In the genomic region with DNA sequence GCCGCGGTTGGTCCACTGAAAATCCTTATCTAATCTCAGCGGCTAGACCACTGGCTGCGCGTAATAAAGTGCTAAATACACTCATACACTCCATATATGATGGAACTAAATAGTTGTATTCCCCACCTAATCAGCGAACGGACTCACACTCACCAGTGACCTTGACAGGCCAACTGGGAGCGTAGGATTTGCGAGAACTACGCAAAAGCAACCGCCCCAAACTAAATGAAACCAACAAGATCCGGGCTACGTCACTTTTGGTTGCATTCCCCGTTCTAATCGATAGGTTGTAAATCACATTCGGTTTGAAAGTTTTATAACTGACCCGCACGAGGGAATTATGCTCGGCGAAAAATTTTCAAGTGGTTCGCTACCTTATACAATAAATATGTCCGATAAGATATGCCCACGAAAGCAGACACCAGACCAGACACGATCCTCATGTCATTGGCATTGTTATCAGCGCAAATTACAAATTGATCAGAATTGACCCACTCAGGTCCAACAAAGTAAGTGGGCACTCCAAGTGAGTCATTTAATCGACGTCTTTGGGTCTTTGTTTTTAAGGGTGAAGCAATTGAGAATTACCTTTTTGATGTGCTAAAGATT, we compare ENCODE assay signal across 1 fruit fly cellular context.
A peak's percentile ranks its signal among the peaks of the same experiment; 100 is the strongest.
TF ChIP-seq lines count a peak whose summit lies in the region.

No protein-coding gene starts in this region.

TF ChIP-seq in whole organism, embryonic, 481 proteins besides CTCF, POLR2A, EP300 and RAD21 (continued from another document and continues in another):
- no peak for TF ChIP-seq CG17361 (GFP tag; IDR thresholded peaks at IDR 0.05; lab: Robert Waterston, UW)
- TF ChIP-seq nerfin-2 (GFP tag; IDR thresholded peaks at IDR 0.05; lab: Robert Waterston, UW; ENCODE audit: partially characterized antibody) = no peak
- no peak for TF ChIP-seq CoRest (tag; optimal IDR thresholded peaks at IDR 0.05; lab: Kevin White, UChicago)
- TF ChIP-seq CG7963 (GFP tag; IDR thresholded peaks at IDR 0.05; lab: Robert Waterston, UW; ENCODE audit: partially characterized antibody) = no peak
- TF ChIP-seq usp (GFP tag; optimal IDR thresholded peaks at IDR 0.05; lab: Kevin White, UChicago) = no peak
- TF ChIP-seq hbn (GFP tag; IDR thresholded peaks at IDR 0.05; lab: Robert Waterston, UW; ENCODE audit: partially characterized antibody) = no peak
- no peak for TF ChIP-seq Rx (GFP tag; IDR thresholded peaks at IDR 0.05; lab: Robert Waterston, UW)
- no peak for TF ChIP-seq MESR4 (GFP tag; optimal IDR thresholded peaks at IDR 0.05; lab: Kevin White, UChicago)
- TF ChIP-seq wdn (GFP tag; IDR thresholded peaks at IDR 0.05; lab: Robert Waterston, UW) = no peak
- TF ChIP-seq CG31224 (GFP tag; IDR thresholded peaks at IDR 0.05; lab: Robert Waterston, UW) = peak; percentile 74
- TF ChIP-seq crol (GFP tag; IDR thresholded peaks at IDR 0.05; lab: Robert Waterston, UW) = no peak
- peak; percentile 64 for TF ChIP-seq CG34376 (GFP tag; optimal IDR thresholded peaks at IDR 0.05; lab: Kevin White, UChicago)
- no peak for TF ChIP-seq Antp (GFP tag; optimal IDR thresholded peaks at IDR 0.05; lab: Kevin White, UChicago)
- no peak for TF ChIP-seq insv (GFP tag; optimal IDR thresholded peaks at IDR 0.05; lab: Kevin White, UChicago)
- TF ChIP-seq cad (GFP tag; optimal IDR thresholded peaks at IDR 0.05; lab: Kevin White, UChicago) = no peak
- TF ChIP-seq Optix (GFP tag; IDR thresholded peaks at IDR 0.05; lab: Robert Waterston, UW) = no peak
- no peak for TF ChIP-seq bbx (GFP tag; IDR thresholded peaks at IDR 0.05; lab: Robert Waterston, UW; ENCODE audit: partially characterized antibody)
- TF ChIP-seq dysf (GFP tag; IDR thresholded peaks at IDR 0.05; lab: Robert Waterston, UW) = no peak
- no peak for TF ChIP-seq inv (GFP tag; IDR thresholded peaks at IDR 0.05; lab: Robert Waterston, UW; ENCODE audit: partially characterized antibody)
- no peak for TF ChIP-seq ewg (GFP tag; optimal IDR thresholded peaks at IDR 0.05; lab: Kevin White, UChicago)
- no peak for TF ChIP-seq ftz-f1 (GFP tag; optimal IDR thresholded peaks at IDR 0.05; lab: Kevin White, UChicago)
- peak; percentile 98 for TF ChIP-seq exex (tag; optimal IDR thresholded peaks at IDR 0.05; lab: Kevin White, UChicago)
- TF ChIP-seq ttk (GFP tag; IDR thresholded peaks at IDR 0.05; lab: Robert Waterston, UW) = no peak
- no peak for TF ChIP-seq CG17912 (GFP tag; optimal IDR thresholded peaks at IDR 0.05; lab: Kevin White, UChicago)
- no peak for TF ChIP-seq CG34422 (GFP tag; IDR thresholded peaks at IDR 0.05; lab: Robert Waterston, UW)
- TF ChIP-seq lov (optimal IDR thresholded peaks at IDR 0.05; lab: Kevin White, UChicago) = no peak
- TF ChIP-seq lov (GFP tag; IDR thresholded peaks at IDR 0.05; lab: Robert Waterston, UW) = no peak
- no peak for TF ChIP-seq tna (GFP tag; IDR thresholded peaks at IDR 0.05; lab: Robert Waterston, UW; ENCODE audit: partially characterized antibody)
- TF ChIP-seq sc (optimal IDR thresholded peaks at IDR 0.05; lab: Kevin White, UChicago) = no peak
- no peak for TF ChIP-seq sc (GFP tag; optimal IDR thresholded peaks at IDR 0.05; lab: Kevin White, UChicago)
- no peak for TF ChIP-seq nmo (GFP tag; optimal IDR thresholded peaks at IDR 0.05; lab: Kevin White, UChicago)
- no peak for TF ChIP-seq CG8924 (tag; optimal IDR thresholded peaks at IDR 0.05; lab: Kevin White, UChicago)
- no peak for TF ChIP-seq CG31365 (tag; optimal IDR thresholded peaks at IDR 0.05; lab: Kevin White, UChicago)
- TF ChIP-seq CG11398 (GFP tag; optimal IDR thresholded peaks at IDR 0.05; lab: Kevin White, UChicago) = no peak
- TF ChIP-seq pan (optimal IDR thresholded peaks at IDR 0.05; lab: Kevin White, UChicago) = no peak
- no peak for TF ChIP-seq pan (GFP tag; optimal IDR thresholded peaks at IDR 0.05 in 1 of 2, IDR thresholded peaks at IDR 0.05 in 1 of 2)
- TF ChIP-seq cas (GFP tag; IDR thresholded peaks at IDR 0.05; lab: Robert Waterston, UW) = no peak
- peak; percentile 24 for TF ChIP-seq CG10543 (GFP tag; optimal IDR thresholded peaks at IDR 0.05; lab: Kevin White, UChicago)
- TF ChIP-seq CG11504 (tag; optimal IDR thresholded peaks at IDR 0.05; lab: Kevin White, UChicago) = no peak
- no peak for TF ChIP-seq otp (GFP tag; IDR thresholded peaks at IDR 0.05; lab: Robert Waterston, UW)
- no peak for TF ChIP-seq PHDP (tag; optimal IDR thresholded peaks at IDR 0.05; lab: Kevin White, UChicago)
- TF ChIP-seq jing (GFP tag; optimal IDR thresholded peaks at IDR 0.05; lab: Kevin White, UChicago) = no peak
- no peak for TF ChIP-seq pzg (GFP tag; optimal IDR thresholded peaks at IDR 0.05; lab: Kevin White, UChicago)
- TF ChIP-seq sug (tag; optimal IDR thresholded peaks at IDR 0.05; lab: Kevin White, UChicago) = peak; percentile 97
- TF ChIP-seq CG7928 (GFP tag; optimal IDR thresholded peaks at IDR 0.05; lab: Kevin White, UChicago) = no peak
- TF ChIP-seq CG6654 (GFP tag; optimal IDR thresholded peaks at IDR 0.05; lab: Kevin White, UChicago) = no peak
- no peak for TF ChIP-seq CG13424 (tag; optimal IDR thresholded peaks at IDR 0.05; lab: Kevin White, UChicago)
- TF ChIP-seq Bteb2 (GFP tag; optimal IDR thresholded peaks at IDR 0.05; lab: Kevin White, UChicago) = no peak
- TF ChIP-seq Xrp1 (GFP tag; IDR thresholded peaks at IDR 0.05; lab: Robert Waterston, UW) = no peak
- no peak for TF ChIP-seq chn (GFP tag; optimal IDR thresholded peaks at IDR 0.05; lab: Kevin White, UChicago)
- no peak for TF ChIP-seq cato (GFP tag; optimal IDR thresholded peaks at IDR 0.05; lab: Kevin White, UChicago; ENCODE audit: borderline replicate concordance)
- TF ChIP-seq CG7556 (GFP tag; optimal IDR thresholded peaks at IDR 0.05; lab: Kevin White, UChicago) = no peak
- TF ChIP-seq wor (GFP tag; IDR thresholded peaks at IDR 0.05; lab: Robert Waterston, UW) = no peak
- no peak for TF ChIP-seq btn (GFP tag; optimal IDR thresholded peaks at IDR 0.05; lab: Kevin White, UChicago)
- peak; percentile 83 for TF ChIP-seq Hey (tag; optimal IDR thresholded peaks at IDR 0.05; lab: Kevin White, UChicago)
- peak; percentile 12 for TF ChIP-seq CG6765 (GFP tag; optimal IDR thresholded peaks at IDR 0.05; lab: Kevin White, UChicago)
- no peak for TF ChIP-seq C15 (GFP tag; IDR thresholded peaks at IDR 0.05; lab: Robert Waterston, UW)
- no peak for TF ChIP-seq CG16779 (GFP tag; IDR thresholded peaks at IDR 0.05; lab: Robert Waterston, UW)
- TF ChIP-seq Adf1 (GFP tag; IDR thresholded peaks at IDR 0.05; lab: Robert Waterston, UW) = no peak
- no peak for TF ChIP-seq CG7372 (GFP tag; IDR thresholded peaks at IDR 0.05; lab: Robert Waterston, UW)
- TF ChIP-seq CG16813 (GFP tag; IDR thresholded peaks at IDR 0.05; lab: Robert Waterston, UW; ENCODE audit: partially characterized antibody) = no peak
- TF ChIP-seq odd (GFP tag; optimal IDR thresholded peaks at IDR 0.05; lab: Kevin White, UChicago) = no peak
- TF ChIP-seq ase (GFP tag; IDR thresholded peaks at IDR 0.05; lab: Robert Waterston, UW) = no peak
- TF ChIP-seq Deaf1 (tag; optimal IDR thresholded peaks at IDR 0.05; lab: Kevin White, UChicago) = peak; percentile 23
- no peak for TF ChIP-seq CG10366 (GFP tag; IDR thresholded peaks at IDR 0.05; lab: Robert Waterston, UW)
- TF ChIP-seq CG17186 (GFP tag; optimal IDR thresholded peaks at IDR 0.05; lab: Kevin White, UChicago) = no peak
- no peak for TF ChIP-seq fd102C (GFP tag; optimal IDR thresholded peaks at IDR 0.05; lab: Kevin White, UChicago)
- TF ChIP-seq CG12769 (tag; optimal IDR thresholded peaks at IDR 0.05; lab: Kevin White, UChicago) = peak; percentile 6
- TF ChIP-seq dati (GFP tag; IDR thresholded peaks at IDR 0.05; lab: Robert Waterston, UW) = no peak
- TF ChIP-seq CG9876 (GFP tag; optimal IDR thresholded peaks at IDR 0.05; lab: Kevin White, UChicago) = no peak
- TF ChIP-seq vvl (GFP tag; IDR thresholded peaks at IDR 0.05; lab: Robert Waterston, UW) = no peak
- TF ChIP-seq tup (GFP tag; optimal IDR thresholded peaks at IDR 0.05; lab: Kevin White, UChicago) = no peak
- no peak for TF ChIP-seq CG10979 (tag; optimal IDR thresholded peaks at IDR 0.05; lab: Kevin White, UChicago)
- TF ChIP-seq Lim3 (GFP tag; IDR thresholded peaks at IDR 0.05; lab: Robert Waterston, UW) = no peak
- no peak for TF ChIP-seq Hr39 (optimal IDR thresholded peaks at IDR 0.05; lab: Kevin White, UChicago)
- TF ChIP-seq YL-1 (GFP tag; optimal IDR thresholded peaks at IDR 0.05; lab: Kevin White, UChicago) = no peak
- no peak for TF ChIP-seq B-H1 (GFP tag; IDR thresholded peaks at IDR 0.05; lab: Robert Waterston, UW)
- TF ChIP-seq ci (GFP tag; IDR thresholded peaks at IDR 0.05; lab: Robert Waterston, UW) = no peak
- no peak for TF ChIP-seq CG11093 (GFP tag; IDR thresholded peaks at IDR 0.05; lab: Robert Waterston, UW)
- no peak for TF ChIP-seq Fer3 (tag; optimal IDR thresholded peaks at IDR 0.05; lab: Kevin White, UChicago)
- no peak for TF ChIP-seq CG14667 (GFP tag; IDR thresholded peaks at IDR 0.05; lab: Robert Waterston, UW)
- TF ChIP-seq Trl (optimal IDR thresholded peaks at IDR 0.05; lab: Kevin White, UChicago) = no peak
- TF ChIP-seq Trl (GFP tag; optimal IDR thresholded peaks at IDR 0.05; lab: Kevin White, UChicago) = no peak
- TF ChIP-seq mirr (GFP tag; optimal IDR thresholded peaks at IDR 0.05; lab: Kevin White, UChicago) = peak; percentile 86
- no peak for TF ChIP-seq Elba2 (GFP tag; optimal IDR thresholded peaks at IDR 0.05; lab: Kevin White, UChicago)
- TF ChIP-seq tx (GFP tag; optimal IDR thresholded peaks at IDR 0.05; lab: Kevin White, UChicago) = no peak
- 0 out of 2 replicates have a peak, but pooled peaks have one; percentile 9 for TF ChIP-seq sob (GFP tag; IDR thresholded peaks at IDR 0.05; lab: Robert Waterston, UW)
- no peak for TF ChIP-seq crc (GFP tag; optimal IDR thresholded peaks at IDR 0.05; lab: Kevin White, UChicago)
- no peak for TF ChIP-seq CG7357 (GFP tag; IDR thresholded peaks at IDR 0.05; lab: Robert Waterston, UW)
- TF ChIP-seq CG7745 (tag; optimal IDR thresholded peaks at IDR 0.05; lab: Kevin White, UChicago) = peak; percentile 29
- no peak for TF ChIP-seq tin (GFP tag; optimal IDR thresholded peaks at IDR 0.05; lab: Kevin White, UChicago)
- no peak for TF ChIP-seq Nf-YB (GFP tag; optimal IDR thresholded peaks at IDR 0.05; lab: Kevin White, UChicago)
- TF ChIP-seq rib (GFP tag; IDR thresholded peaks at IDR 0.05; lab: Robert Waterston, UW) = no peak
- TF ChIP-seq CG14014 (GFP tag; IDR thresholded peaks at IDR 0.05; lab: Robert Waterston, UW) = no peak
- no peak for TF ChIP-seq CG13287 (GFP tag; IDR thresholded peaks at IDR 0.05; lab: Robert Waterston, UW; ENCODE audit: partially characterized antibody)
- TF ChIP-seq MBD-R2 (GFP tag; IDR thresholded peaks at IDR 0.05; lab: Robert Waterston, UW) = no peak
- peak; percentile 86 for TF ChIP-seq cwo (GFP tag; optimal IDR thresholded peaks at IDR 0.05; lab: Kevin White, UChicago)
- no peak for TF ChIP-seq CG10565 (GFP tag; optimal IDR thresholded peaks at IDR 0.05; lab: Kevin White, UChicago)
- no peak for TF ChIP-seq CG18599 (GFP tag; optimal IDR thresholded peaks at IDR 0.05; lab: Kevin White, UChicago)
- no peak for TF ChIP-seq mld (GFP tag; IDR thresholded peaks at IDR 0.05; lab: Robert Waterston, UW; ENCODE audit: partially characterized antibody)
- no peak for TF ChIP-seq en (GFP tag; optimal IDR thresholded peaks at IDR 0.05; lab: Kevin White, UChicago)
- TF ChIP-seq ash1 (GFP tag; optimal IDR thresholded peaks at IDR 0.05; lab: Kevin White, UChicago) = no peak
- TF ChIP-seq CG11560 (tag; IDR thresholded peaks at IDR 0.05; lab: Robert Waterston, UW) = no peak
- no peak for TF ChIP-seq CG6791 (GFP tag; IDR thresholded peaks at IDR 0.05; lab: Robert Waterston, UW; ENCODE audit: partially characterized antibody)
- TF ChIP-seq corto (GFP tag; optimal IDR thresholded peaks at IDR 0.05; lab: Kevin White, UChicago) = no peak
- TF ChIP-seq BtbVII (GFP tag; optimal IDR thresholded peaks at IDR 0.05; lab: Kevin White, UChicago) = peak; percentile 32
- no peak for TF ChIP-seq CG4854 (GFP tag; optimal IDR thresholded peaks at IDR 0.05; lab: Kevin White, UChicago)
- TF ChIP-seq CG2678 (tag; optimal IDR thresholded peaks at IDR 0.05; lab: Kevin White, UChicago) = no peak
- TF ChIP-seq CG16815 (GFP tag; optimal IDR thresholded peaks at IDR 0.05; lab: Kevin White, UChicago) = no peak
- no peak for TF ChIP-seq CG1529 (GFP tag; optimal IDR thresholded peaks at IDR 0.05; lab: Kevin White, UChicago)
- TF ChIP-seq HHEX (GFP tag; optimal IDR thresholded peaks at IDR 0.05; lab: Kevin White, UChicago) = no peak
- TF ChIP-seq HmgZ (tag; optimal IDR thresholded peaks at IDR 0.05; lab: Kevin White, UChicago) = no peak
- no peak for TF ChIP-seq nom (GFP tag; optimal IDR thresholded peaks at IDR 0.05; lab: Kevin White, UChicago)
- TF ChIP-seq HLH54F (GFP tag; optimal IDR thresholded peaks at IDR 0.05; lab: Kevin White, UChicago) = no peak
- no peak for TF ChIP-seq pho (GFP tag; optimal IDR thresholded peaks at IDR 0.05; lab: Kevin White, UChicago)
- TF ChIP-seq sima (GFP tag; optimal IDR thresholded peaks at IDR 0.05; lab: Kevin White, UChicago) = no peak
- TF ChIP-seq bcd (GFP tag; optimal IDR thresholded peaks at IDR 0.05; lab: Kevin White, UChicago) = no peak
- TF ChIP-seq ato (GFP tag; IDR thresholded peaks at IDR 0.05; lab: Robert Waterston, UW; ENCODE audit: partially characterized antibody) = no peak
- no peak for TF ChIP-seq CG1792 (GFP tag; optimal IDR thresholded peaks at IDR 0.05; lab: Kevin White, UChicago)
- TF ChIP-seq oc (tag; optimal IDR thresholded peaks at IDR 0.05; lab: Kevin White, UChicago) = no peak
- no peak for TF ChIP-seq H2.0 (GFP tag; IDR thresholded peaks at IDR 0.05; lab: Robert Waterston, UW)
- no peak for TF ChIP-seq Bdp1 (GFP tag; optimal IDR thresholded peaks at IDR 0.05; lab: Kevin White, UChicago)
- TF ChIP-seq fd96Cb (tag; optimal IDR thresholded peaks at IDR 0.05; lab: Kevin White, UChicago) = no peak
- no peak for TF ChIP-seq lab (GFP tag; optimal IDR thresholded peaks at IDR 0.05; lab: Kevin White, UChicago)
- TF ChIP-seq Mad (GFP tag; optimal IDR thresholded peaks at IDR 0.05; lab: Kevin White, UChicago) = no peak
- no peak for TF ChIP-seq CG1024 (GFP tag; IDR thresholded peaks at IDR 0.05; lab: Robert Waterston, UW)
- no peak for TF ChIP-seq tio (GFP tag; optimal IDR thresholded peaks at IDR 0.05; lab: Kevin White, UChicago)
- no peak for TF ChIP-seq wek (GFP tag; optimal IDR thresholded peaks at IDR 0.05; lab: Kevin White, UChicago)
- TF ChIP-seq CG31441 (GFP tag; IDR thresholded peaks at IDR 0.05; lab: Robert Waterston, UW) = no peak
- no peak for TF ChIP-seq CG9797 (GFP tag; optimal IDR thresholded peaks at IDR 0.05; lab: Kevin White, UChicago)
- no peak for TF ChIP-seq maf-S (GFP tag; optimal IDR thresholded peaks at IDR 0.05; lab: Kevin White, UChicago)
- TF ChIP-seq abd-A (tag; optimal IDR thresholded peaks at IDR 0.05; lab: Kevin White, UChicago) = no peak
